Fruit fly (Drosophila melanogaster): ENCODE results near the gene Tango6.

The Tango6 gene

dm6 chr2L:18930352-18931122 lies 38.3 kb upstream of the Tango6 start:
- no peak for TF ChIP-seq fd96Ca (GFP tag; IDR thresholded peaks at IDR 0.05)
- TF ChIP-seq rn (GFP tag; IDR thresholded peaks at IDR 0.05), result no peak
- TF ChIP-seq EcR (GFP tag; optimal IDR thresholded peaks at IDR 0.05), result no peak
- no peak for TF ChIP-seq gl (tag; optimal IDR thresholded peaks at IDR 0.05)
- TF ChIP-seq CG13204 (GFP tag; optimal IDR thresholded peaks at IDR 0.05), result no peak
- TF ChIP-seq D1 (tag; optimal IDR thresholded peaks at IDR 0.05), result no peak
- no peak for TF ChIP-seq CG9948 (tag; optimal IDR thresholded peaks at IDR 0.05)
- TF ChIP-seq CG12605 (GFP tag; IDR thresholded peaks at IDR 0.05), result no peak
- TF ChIP-seq Ets98B (GFP tag; IDR thresholded peaks at IDR 0.05), result no peak
- no peak for TF ChIP-seq CG14655 (GFP tag; optimal IDR thresholded peaks at IDR 0.05)
- TF ChIP-seq CG34367 (tag; optimal IDR thresholded peaks at IDR 0.05), result no peak
- no peak for TF ChIP-seq Pif1B (GFP tag; optimal IDR thresholded peaks at IDR 0.05)
- TF ChIP-seq CG8159 (tag; optimal IDR thresholded peaks at IDR 0.05), result no peak
- no peak for TF ChIP-seq Pif1A (GFP tag; optimal IDR thresholded peaks at IDR 0.05)
- no peak for TF ChIP-seq CG17806 (tag; optimal IDR thresholded peaks at IDR 0.05)
- no peak for TF ChIP-seq CG8301 (tag; optimal IDR thresholded peaks at IDR 0.05)
- TF ChIP-seq CG32121 (GFP tag; IDR thresholded peaks at IDR 0.05), result no peak
- no peak for TF ChIP-seq CG4496 (GFP tag; IDR thresholded peaks at IDR 0.05)
- no peak for TF ChIP-seq CG10348 (GFP tag; IDR thresholded peaks at IDR 0.05)
- TF ChIP-seq Snoo (tag; optimal IDR thresholded peaks at IDR 0.05), result no peak

- TF ChIP-seq CG17806 (tag; optimal IDR thresholded peaks at IDR 0.05) (no peak), CG10348 (GFP tag; IDR thresholded peaks at IDR 0.05) (no peak), CG8159 (tag; optimal IDR thresholded peaks at IDR 0.05) (no peak), Snoo (tag; optimal IDR thresholded peaks at IDR 0.05) (no peak), CG32121 (GFP tag; IDR thresholded peaks at IDR 0.05) (no peak)
Observed at dm6 chr2L:18933867-18934266, 35.0 kb upstream of the Tango6 start.

dm6 chr2L:18934588-18934987 lies 34.2 kb upstream of the Tango6 start:
- TF ChIP-seq CG32121 (GFP tag; IDR thresholded peaks at IDR 0.05), result no peak
- TF ChIP-seq CG34367 (tag; optimal IDR thresholded peaks at IDR 0.05), result no peak
- TF ChIP-seq Ets98B (GFP tag; IDR thresholded peaks at IDR 0.05), result no peak
- no peak for TF ChIP-seq CG13204 (GFP tag; optimal IDR thresholded peaks at IDR 0.05)
- no peak for TF ChIP-seq gl (tag; optimal IDR thresholded peaks at IDR 0.05)
- no peak for TF ChIP-seq CG8159 (tag; optimal IDR thresholded peaks at IDR 0.05)
- no peak for TF ChIP-seq rn (GFP tag; IDR thresholded peaks at IDR 0.05)
- TF ChIP-seq Snoo (tag; optimal IDR thresholded peaks at IDR 0.05), result no peak
- TF ChIP-seq Pif1B (GFP tag; optimal IDR thresholded peaks at IDR 0.05), result no peak
- TF ChIP-seq CG8301 (tag; optimal IDR thresholded peaks at IDR 0.05), result no peak
- TF ChIP-seq CG15710 (tag; optimal IDR thresholded peaks at IDR 0.05), result no peak
- no peak for TF ChIP-seq EcR (GFP tag; optimal IDR thresholded peaks at IDR 0.05)
- no peak for TF ChIP-seq fd96Ca (GFP tag; IDR thresholded peaks at IDR 0.05)
- no peak for TF ChIP-seq CG17806 (tag; optimal IDR thresholded peaks at IDR 0.05)
- TF ChIP-seq Pif1A (GFP tag; optimal IDR thresholded peaks at IDR 0.05), result no peak
- TF ChIP-seq CG9948 (tag; optimal IDR thresholded peaks at IDR 0.05), result no peak
- no peak for TF ChIP-seq CG14655 (GFP tag; optimal IDR thresholded peaks at IDR 0.05)
- no peak for TF ChIP-seq CG4496 (GFP tag; IDR thresholded peaks at IDR 0.05)
- no peak for TF ChIP-seq D1 (tag; optimal IDR thresholded peaks at IDR 0.05)

- TF ChIP-seq CG10348 (GFP tag; IDR thresholded peaks at IDR 0.05) (no peak), fd96Ca (GFP tag; IDR thresholded peaks at IDR 0.05) (peak; percentile 79), gl (tag; optimal IDR thresholded peaks at IDR 0.05) (no peak), D1 (tag; optimal IDR thresholded peaks at IDR 0.05) (peak; percentile 50), rn (GFP tag; IDR thresholded peaks at IDR 0.05) (no peak), CG32121 (GFP tag; IDR thresholded peaks at IDR 0.05) (peak; percentile 58; the same call in 1 of the 2 replicates)
Observed at dm6 chr2L:18936056-18936455, 32.8 kb upstream of the Tango6 start.

dm6 chr2L:18943309-18943708 lies 25.5 kb upstream of the Tango6 start:
- TF ChIP-seq EcR (GFP tag; optimal IDR thresholded peaks at IDR 0.05) (peak; percentile 2), Pif1B (GFP tag; optimal IDR thresholded peaks at IDR 0.05) (no peak), CG17806 (tag; optimal IDR thresholded peaks at IDR 0.05) (no peak), D1 (tag; optimal IDR thresholded peaks at IDR 0.05) (no peak), CG8159 (tag; optimal IDR thresholded peaks at IDR 0.05) (no peak), CG15710 (tag; optimal IDR thresholded peaks at IDR 0.05) (no peak), CG9948 (tag; optimal IDR thresholded peaks at IDR 0.05) (no peak), CG8301 (tag; optimal IDR thresholded peaks at IDR 0.05) (no peak), fd96Ca (GFP tag; IDR thresholded peaks at IDR 0.05) (no peak), CG12605 (GFP tag; IDR thresholded peaks at IDR 0.05) (no peak), CG13204 (GFP tag; optimal IDR thresholded peaks at IDR 0.05) (peak; percentile 56), CG14655 (GFP tag; optimal IDR thresholded peaks at IDR 0.05) (no peak), Pif1A (GFP tag; optimal IDR thresholded peaks at IDR 0.05) (no peak), Ets98B (GFP tag; IDR thresholded peaks at IDR 0.05) (no peak), rn (GFP tag; IDR thresholded peaks at IDR 0.05) (no peak), CG10348 (GFP tag; IDR thresholded peaks at IDR 0.05) (no peak), CG32121 (GFP tag; IDR thresholded peaks at IDR 0.05) (no peak), CG34367 (tag; optimal IDR thresholded peaks at IDR 0.05) (no peak), Snoo (tag; optimal IDR thresholded peaks at IDR 0.05) (no peak), gl (tag; optimal IDR thresholded peaks at IDR 0.05) (peak; percentile 29), CG4496 (GFP tag; IDR thresholded peaks at IDR 0.05) (no peak)

dm6 chr2L:18943797-18944174 lies 25.0 kb upstream of the Tango6 start, which contains the start of gene ssp3:
ssp3 (minus strand) TSS chr2L:18943960.
- no peak for TF ChIP-seq Pif1B (GFP tag; optimal IDR thresholded peaks at IDR 0.05)
- TF ChIP-seq CG34367 (tag; optimal IDR thresholded peaks at IDR 0.05), result no peak
- no peak for TF ChIP-seq CG13204 (GFP tag; optimal IDR thresholded peaks at IDR 0.05)
- no peak for TF ChIP-seq Ets98B (GFP tag; IDR thresholded peaks at IDR 0.05)
- TF ChIP-seq CG8301 (tag; optimal IDR thresholded peaks at IDR 0.05), result no peak
- TF ChIP-seq rn (GFP tag; IDR thresholded peaks at IDR 0.05), result no peak

All from whole organism, pupa.